Fruit fly (Drosophila melanogaster) whole organism, wandering third instar larva: Measurements from ENCODE around the gene XNP.

ENCODE experiments used
- Abd-B ChIP-seq: fragments of >200 bp; optimal IDR thresholded peaks from 2 replicates; lab custom pipeline; 2017; ENCODE audit warnings: missing biosample characterization, missing genetic modification characterization
- CG32264 ChIP-seq: fragments of 200-800 bp; sonication (Bioruptor generic); optimal IDR thresholded peaks from 2 replicates; lab custom pipeline; 2016; ENCODE audit warnings: missing biosample characterization, missing genetic modification characterization
- CG9705 ChIP-seq: fragments of 200-800 bp; sonication (Bioruptor generic); optimal IDR thresholded peaks from 2 replicates; lab custom pipeline; 2018; ENCODE audit warnings: missing biosample characterization, mild to moderate bottlenecking, missing genetic modification characterization
- CrebA ChIP-seq: fragments of 200-800 bp; sonication (Bioruptor generic); optimal IDR thresholded peaks from 2 replicates; lab custom pipeline; 2016; ENCODE audit warnings: missing biosample characterization, mild to moderate bottlenecking, missing genetic modification characterization, borderline replicate concordance
- Dfd ChIP-seq: fragments of >200 bp; optimal IDR thresholded peaks from 2 replicates; lab custom pipeline; 2017; ENCODE audit warnings: missing biosample characterization, missing genetic modification characterization
- Dif ChIP-seq: fragments of 200-275, 200-300 bp; sonication (Bioruptor generic); optimal IDR thresholded peaks from 2 replicates; lab custom pipeline; 2018; ENCODE audit warnings: missing biosample characterization, missing genetic modification characterization; ENCODE audit not compliant: partially characterized antibody
- GATAd ChIP-seq: sonication (Bioruptor generic); optimal IDR thresholded peaks from 2 replicates; lab custom pipeline; 2016; ENCODE audit warnings: missing biosample characterization, missing genetic modification characterization
- HLH106 ChIP-seq: fragments of 200-800 bp; optimal IDR thresholded peaks from 3 replicates; lab custom pipeline; 2019; ENCODE audit warnings: missing biosample characterization, mild to moderate bottlenecking, missing genetic modification characterization, moderate library complexity
- Hnf4 ChIP-seq: fragments of 200-800 bp; sonication (Bioruptor generic); optimal IDR thresholded peaks from 2 replicates; lab custom pipeline; 2016; ENCODE audit warnings: missing biosample characterization, mild to moderate bottlenecking, missing genetic modification characterization
- Hr78 ChIP-seq: fragments of >200 bp; optimal IDR thresholded peaks from 2 replicates; lab custom pipeline; 2017; ENCODE audit warnings: missing biosample characterization, missing genetic modification characterization
- Hr83 ChIP-seq: fragments of 200-300 bp; sonication (Bioruptor generic); optimal IDR thresholded peaks from 2 replicates; lab custom pipeline; 2016; ENCODE audit warnings: missing biosample characterization, mild to moderate bottlenecking, missing genetic modification characterization, moderate library complexity; ENCODE audit not compliant: poor library complexity, severe bottlenecking
- Jra ChIP-seq: sonication (Bioruptor generic); optimal IDR thresholded peaks from 2 replicates; lab custom pipeline; 2016; ENCODE audit warnings: missing biosample characterization, missing genetic modification characterization
- Mio ChIP-seq: sonication (Bioruptor generic); optimal IDR thresholded peaks from 2 replicates; lab custom pipeline; 2016; ENCODE audit warnings: missing biosample characterization, missing genetic modification characterization
- Myc ChIP-seq: fragments of >200 bp; optimal IDR thresholded peaks from 2 replicates; lab custom pipeline; 2017
- N ChIP-seq: fragments of >200 bp; optimal IDR thresholded peaks from 2 replicates; lab custom pipeline; 2018; ENCODE audit warnings: missing biosample characterization, missing external identifiers, missing genetic modification characterization
- OdsH ChIP-seq: fragments of 200-800 bp; sonication (Bioruptor generic); optimal IDR thresholded peaks from 2 replicates; lab custom pipeline; 2016; ENCODE audit warnings: missing biosample characterization, mild to moderate bottlenecking, missing genetic modification characterization
- Rel ChIP-seq, 2 experiments: fragments of 200-800 bp; sonication (Bioruptor generic) in 1 of 2; optimal IDR thresholded peaks; 2 replicates in 1 of 2; 3 replicates in 1 of 2; lab custom pipeline; 2016 to 2019; ENCODE audit warnings: mild to moderate bottlenecking in 2 of 2, missing biosample characterization in 2 of 2, missing genetic modification characterization in 2 of 2, moderate library complexity in 1 of 2
- Sp1 ChIP-seq: fragments of 200-800 bp; sonication (Bioruptor generic); optimal IDR thresholded peaks from 3 replicates; lab custom pipeline; 2019; ENCODE audit warnings: missing biosample characterization, mild to moderate bottlenecking, missing genetic modification characterization, moderate library complexity
- Vsx2 ChIP-seq: fragments of 200-300, 225-300 bp; sonication (Bioruptor generic); optimal IDR thresholded peaks from 2 replicates; lab custom pipeline; 2018; ENCODE audit warnings: missing biosample characterization, missing genetic modification characterization; ENCODE audit not compliant: partially characterized antibody
- br ChIP-seq: fragments of 200-800 bp; sonication (Bioruptor generic); optimal IDR thresholded peaks from 2 replicates; lab custom pipeline; 2016; ENCODE audit warnings: missing biosample characterization, missing genetic modification characterization
- brk ChIP-seq: fragments of 200-800 bp; sonication (Bioruptor generic); optimal IDR thresholded peaks from 2 replicates; lab custom pipeline; 2016; ENCODE audit warnings: missing biosample characterization, mild to moderate bottlenecking, missing genetic modification characterization
- dl ChIP-seq, 2 experiments: fragments of 175-275, 200-275 bp in 1 of 2; fragments of 200-275 bp in 1 of 2; sonication (Bioruptor generic); optimal IDR thresholded peaks; lab custom pipeline; 2018; ENCODE audit warnings: mild to moderate bottlenecking in 2 of 2, missing biosample characterization in 2 of 2, missing genetic modification characterization in 2 of 2, moderate library complexity in 2 of 2; ENCODE audit not compliant: partially characterized antibody in 2 of 2, insufficient read depth in 1 of 2
- dmrt93B ChIP-seq: fragments of 200-800 bp; sonication (Bioruptor generic); optimal IDR thresholded peaks from 2 replicates; lab custom pipeline; 2018; ENCODE audit warnings: missing biosample characterization, mild to moderate bottlenecking, missing genetic modification characterization
- dsf ChIP-seq: sonication (Bioruptor generic); optimal IDR thresholded peaks from 2 replicates; lab custom pipeline; 2016; ENCODE audit warnings: missing biosample characterization, missing genetic modification characterization, borderline replicate concordance
- ey ChIP-seq: fragments of 200-800 bp; sonication (Bioruptor generic); optimal IDR thresholded peaks from 2 replicates; lab custom pipeline; 2016; ENCODE audit warnings: missing biosample characterization, missing genetic modification characterization
- foxo ChIP-seq, 2 experiments: fragments of 200-800 bp; sonication (Bioruptor generic); optimal IDR thresholded peaks; 2 replicates in 1 of 2; 3 replicates in 1 of 2; lab custom pipeline; 2016 to 2017; ENCODE audit warnings: missing biosample characterization in 2 of 2, missing genetic modification characterization in 2 of 2
- fru ChIP-seq: fragments of 200-800 bp; sonication (Bioruptor generic); optimal IDR thresholded peaks from 3 replicates; lab custom pipeline; 2016; ENCODE audit warnings: missing biosample characterization, mild to moderate bottlenecking, missing genetic modification characterization
- h ChIP-seq: fragments of 200-800 bp; sonication (Bioruptor generic); optimal IDR thresholded peaks from 3 replicates; lab custom pipeline; 2016; ENCODE audit warnings: missing biosample characterization, mild to moderate bottlenecking, missing genetic modification characterization
- jim ChIP-seq: fragments of 175-275, 200-325 bp; sonication (Bioruptor generic); optimal IDR thresholded peaks from 2 replicates; lab custom pipeline; 2016; ENCODE audit warnings: missing biosample characterization, mild to moderate bottlenecking, missing genetic modification characterization
- lola ChIP-seq: fragments of >200 bp; optimal IDR thresholded peaks from 2 replicates; lab custom pipeline; 2017; ENCODE audit warnings: missing biosample characterization, missing genetic modification characterization
- pan ChIP-seq: fragments of >200 bp; optimal IDR thresholded peaks from 2 replicates; lab custom pipeline; 2017
- psq ChIP-seq: fragments of 200-800 bp; sonication (Bioruptor generic); optimal IDR thresholded peaks from 3 replicates; lab custom pipeline; 2017; ENCODE audit warnings: missing biosample characterization, mild to moderate bottlenecking, missing genetic modification characterization, moderate library complexity
- rgr ChIP-seq: fragments of 200-800 bp; sonication (Bioruptor generic); optimal IDR thresholded peaks from 3 replicates; lab custom pipeline; 2016; ENCODE audit warnings: missing biosample characterization, mild to moderate bottlenecking, missing genetic modification characterization
- sage ChIP-seq: fragments of 200-800 bp; sonication (Bioruptor generic); optimal IDR thresholded peaks from 2 replicates; lab custom pipeline; 2016; ENCODE audit warnings: missing biosample characterization, mild to moderate bottlenecking, missing genetic modification characterization
- sv ChIP-seq: fragments of 200-800 bp; sonication (Bioruptor generic); optimal IDR thresholded peaks from 3 replicates; lab custom pipeline; 2016; ENCODE audit warnings: missing biosample characterization, missing genetic modification characterization
- tai ChIP-seq: sonication (Bioruptor generic); optimal IDR thresholded peaks from 2 replicates; lab custom pipeline; 2016; ENCODE audit warnings: missing biosample characterization, missing genetic modification characterization
- usp ChIP-seq: fragments of >200 bp; optimal IDR thresholded peaks from 2 replicates; lab custom pipeline; 2017; ENCODE audit warnings: missing biosample characterization, missing genetic modification characterization
- woc ChIP-seq: sonication (Bioruptor generic); optimal IDR thresholded peaks from 2 replicates; lab custom pipeline; 2016; ENCODE audit warnings: missing biosample characterization, mild to moderate bottlenecking, missing genetic modification characterization

XNP gene

DNA sequence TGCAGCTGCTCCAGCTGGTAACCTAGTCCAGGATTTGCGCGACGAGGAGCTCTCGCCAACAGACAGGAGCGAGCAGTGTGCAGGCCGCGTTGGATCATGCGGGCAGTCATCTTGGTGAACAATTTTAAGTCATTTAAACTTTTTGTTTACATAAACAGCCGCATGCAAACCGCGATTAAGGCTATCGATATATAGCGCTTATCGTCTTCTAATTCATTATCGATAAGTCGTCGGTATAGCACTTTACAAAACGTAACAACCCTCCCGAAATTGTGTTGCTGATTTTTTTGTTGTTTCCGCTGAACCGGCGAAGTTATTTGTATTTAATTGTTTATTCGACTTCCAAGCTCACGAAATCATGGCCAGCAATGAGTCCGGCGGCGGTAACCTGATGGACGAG is 5.9 kb downstream of the XNP start, which contains the start of the genes CG4553 and MED28:
CG4553 (minus strand) TSS at position 172 of the 400 bp plus-strand sequence.
MED28 (plus strand) TSS at position 260 of the 400 bp plus-strand sequence.
- no peak for TF ChIP-seq usp
- TF ChIP-seq br = no peak
- TF ChIP-seq Jra (GFP tag; lab: Kevin White, UChicago) = no peak
- TF ChIP-seq Mio (GFP tag; lab: Kevin White, UChicago) = no peak
- TF ChIP-seq CrebA (GFP tag; lab: Kevin White, UChicago) = no peak
- no peak for TF ChIP-seq dl (GFP tag; optimal IDR thresholded peaks at IDR 0.05; lab: Kevin White, UChicago; ENCODE audit: insufficient read depth in 1 of 2, partially characterized antibody in 2 of 2)
- no peak for TF ChIP-seq Hr78 (GFP tag; lab: Kevin White, UChicago)
- no peak for TF ChIP-seq fru (GFP tag; lab: Kevin White, UChicago)
- no peak for TF ChIP-seq Hnf4 (GFP tag; lab: Kevin White, UChicago)
- TF ChIP-seq OdsH (GFP tag; lab: Kevin White, UChicago) = no peak
- TF ChIP-seq Abd-B (GFP tag; lab: Kevin White, UChicago) = no peak
- no peak for TF ChIP-seq Myc (lab: Kevin White, UChicago)
- TF ChIP-seq sv = no peak
- no peak for TF ChIP-seq Vsx2 (GFP tag; lab: Kevin White, UChicago)
- no peak for TF ChIP-seq brk
- TF ChIP-seq psq (GFP tag; lab: Kevin White, UChicago) = no peak
- no peak for TF ChIP-seq Sp1 (GFP tag; lab: Kevin White, UChicago)

DNA sequence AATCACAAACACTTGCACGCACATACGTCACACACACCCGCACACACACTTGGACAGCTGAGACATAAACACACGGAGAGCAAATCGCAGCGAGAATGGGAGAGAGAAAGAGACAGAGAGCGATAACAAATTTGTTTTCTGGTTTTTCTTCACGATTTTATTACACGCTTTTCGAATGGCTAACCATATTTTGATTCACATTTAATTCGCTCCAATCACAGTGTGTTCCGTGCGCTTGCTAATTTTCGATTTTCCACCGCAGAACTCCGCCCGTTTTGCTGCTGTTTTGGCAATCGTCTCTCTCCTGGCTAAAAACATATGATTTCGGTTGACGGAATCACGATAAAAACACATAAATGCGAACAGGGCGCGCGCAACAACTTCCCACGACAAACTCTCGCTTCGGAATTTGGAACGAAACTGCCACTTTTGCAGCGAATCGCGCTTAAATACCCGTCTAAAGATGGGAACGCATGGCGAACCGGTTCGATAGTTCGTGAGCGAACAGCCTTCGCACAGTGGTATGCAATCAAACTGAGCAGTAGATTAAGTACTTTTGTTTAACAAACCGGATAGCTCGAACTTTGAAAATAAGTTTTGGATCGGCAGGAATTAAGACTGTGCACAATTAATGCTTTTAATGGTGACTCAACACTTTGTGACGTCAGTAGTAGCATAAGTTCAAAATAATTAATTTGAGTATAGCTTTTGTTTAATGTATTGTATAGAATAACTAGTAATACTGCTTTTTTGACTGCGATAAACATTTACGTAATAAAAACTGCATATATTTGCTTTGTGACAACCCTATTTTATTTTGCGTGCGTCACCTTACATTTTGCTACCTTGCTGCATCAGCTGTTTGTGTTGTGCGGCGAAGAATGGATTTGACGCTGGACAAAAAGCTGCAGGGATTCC is 9.7 kb downstream of the XNP start, which contains the start of the genes Fur1 and Vps33B:
Fur1 (minus strand) TSS at position 424 of the 918 bp plus-strand sequence.
Vps33B (plus strand) TSS at position 856 of the 918 bp plus-strand sequence.
- TF ChIP-seq tai (GFP tag; lab: Kevin White, UChicago) = no peak
- no peak for TF ChIP-seq Abd-B (GFP tag; lab: Kevin White, UChicago)
- peak; percentile 98 for TF ChIP-seq fru (GFP tag; lab: Kevin White, UChicago)
- no peak for TF ChIP-seq lola (GFP tag; lab: Kevin White, UChicago)
- TF ChIP-seq Vsx2 (GFP tag; lab: Kevin White, UChicago) = no peak
- TF ChIP-seq CG9705 (GFP tag; lab: Kevin White, UChicago) = peak; percentile 92
- TF ChIP-seq Hr78 (GFP tag; lab: Kevin White, UChicago) = no peak
- TF ChIP-seq dmrt93B (GFP tag; lab: Kevin White, UChicago) = peak; percentile 95
- peak; percentile 50 for TF ChIP-seq jim (GFP tag; lab: Kevin White, UChicago)
- TF ChIP-seq CG32264 (GFP tag; lab: Kevin White, UChicago) = peak; percentile 91
- TF ChIP-seq usp = no peak
- TF ChIP-seq ey (GFP tag; lab: Kevin White, UChicago) = peak; percentile 98
- peak; percentile 98 for TF ChIP-seq woc (GFP tag; lab: Kevin White, UChicago)
- peak; percentile 71 for TF ChIP-seq Dif (GFP tag; lab: Kevin White, UChicago)
- peak; percentile 98 for TF ChIP-seq h (GFP tag; lab: Kevin White, UChicago)
- TF ChIP-seq Rel (GFP tag; optimal IDR thresholded peaks at IDR 0.05; lab: Kevin White, UChicago) = peak; percentile 42
- peak; percentile 85 for TF ChIP-seq Rel (tag; optimal IDR thresholded peaks at IDR 0.05; lab: Kevin White, UChicago)
- TF ChIP-seq Hnf4 (GFP tag; lab: Kevin White, UChicago) = peak; percentile 96
- TF ChIP-seq Mio (GFP tag; lab: Kevin White, UChicago) = peak; percentile 67
- peak; percentile 96 for TF ChIP-seq rgr (GFP tag; lab: Kevin White, UChicago)
- TF ChIP-seq dl (GFP tag; optimal IDR thresholded peaks at IDR 0.05; lab: Kevin White, UChicago; ENCODE audit: insufficient read depth in 1 of 2, partially characterized antibody in 2 of 2) = peak in 1 of 2 experiments; percentile 33
- TF ChIP-seq psq (GFP tag; lab: Kevin White, UChicago) = peak; percentile 88
- TF ChIP-seq N = no peak
- TF ChIP-seq sv = peak; percentile 99
- TF ChIP-seq brk = no peak
- peak; percentile 97 for TF ChIP-seq Jra (GFP tag; lab: Kevin White, UChicago)
- TF ChIP-seq sage (GFP tag; lab: Kevin White, UChicago) = peak; percentile 89
- no peak for TF ChIP-seq CrebA (GFP tag; lab: Kevin White, UChicago)
- TF ChIP-seq Hr83 = peak; percentile 95
- no peak for TF ChIP-seq Dfd (GFP tag; lab: Kevin White, UChicago)
- TF ChIP-seq Sp1 (GFP tag; lab: Kevin White, UChicago) = peak; percentile 94
- TF ChIP-seq GATAd (GFP tag; lab: Kevin White, UChicago) = peak; percentile 95
- TF ChIP-seq foxo (GFP tag; optimal IDR thresholded peaks at IDR 0.05; lab: Kevin White, UChicago) = peak; percentile 85 to 98
- peak; percentile 96 for TF ChIP-seq HLH106
- no peak for TF ChIP-seq pan (lab: Kevin White, UChicago)
- TF ChIP-seq dsf (GFP tag; lab: Kevin White, UChicago) = peak; percentile 92
- TF ChIP-seq OdsH (GFP tag; lab: Kevin White, UChicago) = peak; percentile 96
- peak; percentile 98 for TF ChIP-seq br
- peak; percentile 47 for TF ChIP-seq Myc (lab: Kevin White, UChicago)
